Worm (Caenorhabditis elegans) whole organism, L3 larva: ENCODE data around the gene T28A8.5.

Source experiments
- R02D3.7 ChIP-seq: fragments of 150-350 bp; optimal IDR thresholded peaks from 2 replicates; lab custom pipeline; 2014; ENCODE audit warnings: missing biosample characterization, missing genetic modification characterization
- ama-1 ChIP-seq: fragments of 150-350 bp; optimal IDR thresholded peaks from 2 replicates; lab custom pipeline; 2018
- ceh-16 ChIP-seq: sonication (generic microtip); optimal IDR thresholded peaks from 2 replicates; lab custom pipeline; 2017; ENCODE audit warnings: missing biosample characterization, missing genetic modification characterization
- fos-1 ChIP-seq: fragments of 150-350 bp; optimal IDR thresholded peaks from 2 replicates; lab custom pipeline; 2014; ENCODE audit warnings: missing biosample characterization, missing genetic modification characterization
- mdl-1 ChIP-seq: fragments of 150-350 bp; optimal IDR thresholded peaks from 2 replicates; lab custom pipeline; 2014; ENCODE audit warnings: missing biosample characterization, missing genetic modification characterization
- nhr-25 ChIP-seq: sonication (generic microtip); optimal IDR thresholded peaks from 2 replicates; lab custom pipeline; 2017; ENCODE audit warnings: missing biosample characterization, missing genetic modification characterization
- nhr-28 ChIP-seq: fragments of 150-350 bp; optimal IDR thresholded peaks from 2 replicates; lab custom pipeline; 2014; ENCODE audit warnings: missing biosample characterization, missing genetic modification characterization

ce11 chrIII:13510753-13511152, 9.3 kb downstream of the T28A8.5 start:
- TF ChIP-seq ama-1 (lab: Kevin White, UChicago) (no peak), nhr-25 (tag; lab: Kevin White, UChicago) (no peak), fos-1 (tag; lab: Kevin White, UChicago) (no peak), nhr-28 (tag; lab: Kevin White, UChicago) (no peak), mdl-1 (tag; lab: Kevin White, UChicago) (no peak), R02D3.7 (tag; lab: Kevin White, UChicago) (no peak), ceh-16 (tag; lab: Kevin White, UChicago) (no peak)
